Worm (Caenorhabditis elegans) whole organism, midembryonic: ENCODE data around the gene rfl-1.

Experiments used
- T22C8.4 ChIP-seq: fragments of 200-800 bp; sonication (Bioruptor generic); IDR thresholded peaks from 2 replicates; pipeline ENCODE4 v1.3.6; 2022; ENCODE audit warnings: missing genetic modification characterization, missing compliant biosample characterization
- flt-1 ChIP-seq: fragments of 200-800 bp; sonication (Bioruptor generic); IDR thresholded peaks from 2 replicates; pipeline ENCODE4 v1.3.6; 2022; ENCODE audit warnings: missing genetic modification characterization, missing compliant biosample characterization
- klf-2 ChIP-seq: fragments of 200-800 bp; sonication (Bioruptor generic); conservative IDR thresholded peaks from 2 replicates; pipeline ENCODE4 v1.3.6; 2022; ENCODE audit warnings: missing genetic modification reagents, missing genetic modification characterization, missing compliant biosample characterization
- med-1 ChIP-seq: sonication (generic microtip); optimal IDR thresholded peaks from 2 replicates; lab custom pipeline; 2017; ENCODE audit warnings: missing genetic modification characterization, mild to moderate bottlenecking, missing compliant biosample characterization, antibody characterized with exemption, missing genetic modification reagents; ENCODE audit not compliant: insufficient read depth
- ref-1 ChIP-seq: fragments of 200-800 bp; sonication (Bioruptor generic); conservative IDR thresholded peaks from 2 replicates; pipeline ENCODE4 v1.3.6; 2022; ENCODE audit warnings: missing genetic modification reagents, missing genetic modification characterization, missing compliant biosample characterization

DNA sequence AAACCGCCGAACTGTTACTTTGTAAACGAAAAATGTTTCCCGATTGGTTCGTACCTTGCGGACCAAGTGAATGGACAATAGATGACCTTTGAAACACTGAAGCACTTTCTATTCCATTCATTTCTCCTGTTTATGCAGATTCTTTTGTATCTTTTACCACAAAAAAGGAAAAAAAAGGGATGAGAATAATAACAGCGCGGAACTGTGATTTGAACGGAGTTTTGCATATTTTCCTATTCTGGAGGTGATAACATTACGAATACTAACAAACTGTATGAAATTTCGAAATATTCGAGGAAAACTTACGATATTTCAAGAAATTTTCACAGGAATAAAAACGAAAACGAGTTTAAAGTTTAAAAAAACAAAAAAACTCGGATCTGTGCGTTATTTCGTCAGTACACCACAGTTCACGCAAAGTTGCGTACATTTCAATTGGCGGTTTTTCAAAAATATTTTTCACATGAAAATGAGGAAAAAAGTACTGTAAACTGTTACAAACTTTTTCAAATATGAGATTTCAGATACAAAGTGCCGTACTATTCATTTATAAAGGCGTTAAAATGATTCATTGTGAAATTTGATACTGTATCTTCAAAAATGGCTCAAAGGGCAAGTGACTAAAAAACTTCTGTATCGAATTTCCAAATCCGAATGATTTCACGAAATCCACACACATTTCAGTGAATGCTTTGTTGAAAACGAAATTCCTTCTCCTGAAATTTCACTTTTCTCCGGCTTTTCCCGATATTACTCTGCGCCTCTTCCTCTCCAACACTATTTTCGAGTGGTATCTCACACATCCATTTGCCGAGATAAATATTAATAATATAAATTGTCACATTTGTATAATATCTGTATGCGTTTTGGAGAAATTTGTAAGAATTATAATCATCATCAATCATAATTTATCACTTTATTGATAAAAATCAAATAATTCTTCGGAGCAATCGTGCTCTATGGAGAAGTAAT lies 13.5 kb downstream of the rfl-1 start:
- TF ChIP-seq T22C8.4: no peak
- TF ChIP-seq flt-1: no peak
- no peak for TF ChIP-seq klf-2 (GFP tag; lab: Robert Waterston, UW)
- TF ChIP-seq ref-1: no peak
- TF ChIP-seq med-1 (GFP tag; lab: Kevin White, UChicago): no peak
